Worm (Caenorhabditis elegans) whole organism, L4/young adult: ENCODE measurements around the gene rig-3.

Experiments used
- W03F9.2 ChIP-seq: fragments of 150-350 bp; optimal IDR thresholded peaks from 2 replicates; lab custom pipeline; 2014; ENCODE audit warnings: missing biosample characterization, missing genetic modification characterization
- him-1 ChIP-seq: sonication (generic microtip); optimal IDR thresholded peaks from 2 replicates; lab custom pipeline; 2016; ENCODE audit warnings: missing genotype, missing genetic modification reagents, missing genetic modification characterization, missing compliant biosample characterization

ce11 chrX:6805427-6805826 is 48.0 kb upstream of the rig-3 start:
- no peak for TF ChIP-seq W03F9.2
- no peak for TF ChIP-seq him-1 (tag; lab: Kevin White, UChicago)
